Worm (Caenorhabditis elegans) whole organism, young adult: ENCODE results near the gene F44E2.7.

Source experiments
- B0035.1 ChIP-seq: sonication (generic microtip); optimal IDR thresholded peaks from 2 replicates; lab custom pipeline; 2016; ENCODE audit warnings: missing genetic modification characterization, mild to moderate bottlenecking, missing compliant biosample characterization, missing genotype, missing genetic modification reagents
- C17E4.6 ChIP-seq: fragments of 200-800 bp; sonication (Bioruptor generic); IDR thresholded peaks from 2 replicates; pipeline ENCODE4 v1.3.6; 2022; ENCODE audit warnings: missing genetic modification reagents, missing genetic modification characterization, missing compliant biosample characterization
- D2030.7 ChIP-seq: fragments of 200-800 bp; sonication (Bioruptor generic); IDR thresholded peaks from 2 replicates; pipeline ENCODE4 v1.3.6; 2022; ENCODE audit warnings: missing genetic modification reagents, missing genetic modification characterization, missing compliant biosample characterization
- F33H1.4 ChIP-seq: fragments of 200-800 bp; sonication (Bioruptor generic); IDR thresholded peaks from 2 replicates; pipeline ENCODE4 v1.3.6; 2022; ENCODE audit warnings: missing genetic modification reagents, missing genetic modification characterization, missing compliant biosample characterization
- F49E8.2 ChIP-seq: sonication (generic microtip); optimal IDR thresholded peaks from 3 replicates; lab custom pipeline; 2017; ENCODE audit warnings: missing genetic modification characterization, mild to moderate bottlenecking, missing compliant biosample characterization, antibody characterized with exemption, moderate library complexity; ENCODE audit not compliant: insufficient read depth
- F57C9.4 ChIP-seq: sonication (generic microtip); optimal IDR thresholded peaks from 2 replicates; lab custom pipeline; 2017; ENCODE audit warnings: mild to moderate bottlenecking, missing genetic modification characterization, missing compliant biosample characterization
- K12H6.12 ChIP-seq: fragments of 200-800 bp; sonication (Bioruptor generic); optimal IDR thresholded peaks from 2 replicates; lab custom pipeline; 2018; ENCODE audit warnings: mild to moderate bottlenecking, missing genetic modification characterization, missing compliant biosample characterization
- ZK185.1 ChIP-seq: sonication (generic microtip); optimal IDR thresholded peaks from 2 replicates; lab custom pipeline; 2016; ENCODE audit warnings: mild to moderate bottlenecking, missing genetic modification characterization, missing compliant biosample characterization; ENCODE audit not compliant: poor library complexity, severe bottlenecking
- ama-1 ChIP-seq, 3 experiments: fragments of 150-350 bp in 1 of 3; sonication (generic microtip) in 2 of 3; optimal IDR thresholded peaks; 2 replicates each; lab custom pipeline; 2014 to 2018; ENCODE audit warnings: missing biosample characterization in 2 of 3, missing genetic modification characterization in 2 of 3, missing genetic modification reagents in 2 of 3
- bed-1 ChIP-seq: fragments of 200-800 bp; sonication (Bioruptor generic); IDR thresholded peaks from 2 replicates; pipeline ENCODE4 v1.3.6; 2022; ENCODE audit warnings: missing genetic modification reagents, missing genetic modification characterization, missing compliant biosample characterization
- bed-2 ChIP-seq: fragments of 200-800 bp; sonication (Bioruptor generic); IDR thresholded peaks from 2 replicates; pipeline ENCODE4 v1.3.6; 2022; ENCODE audit warnings: missing genetic modification reagents, missing genetic modification characterization, missing compliant biosample characterization
- cebp-1 ChIP-seq, 2 experiments: fragments of 200-800 bp in 1 of 2; sonication (Bioruptor generic) in 1 of 2; sonication (generic microtip) in 1 of 2; IDR thresholded peaks in 1 of 2; optimal IDR thresholded peaks in 1 of 2; 2 replicates each; pipeline versions ENCODE4 v1.3.6 to Lab custom; 2017 to 2022; ENCODE audit warnings: missing compliant biosample characterization in 2 of 2, missing genetic modification characterization in 2 of 2, mild to moderate bottlenecking in 1 of 2, missing genetic modification reagents in 1 of 2, moderate library complexity in 1 of 2
- ceh-27 ChIP-seq: fragments of 200-800 bp; sonication (Bioruptor generic); optimal IDR thresholded peaks from 2 replicates; lab custom pipeline; 2018; ENCODE audit warnings: mild to moderate bottlenecking, missing genetic modification characterization, moderate library complexity, missing compliant biosample characterization
- ceh-91 ChIP-seq: fragments of 200-800 bp; sonication (Bioruptor generic); IDR thresholded peaks from 2 replicates; pipeline ENCODE4 v1.3.6; 2022; ENCODE audit warnings: missing genetic modification reagents, missing genetic modification characterization, missing compliant biosample characterization
- dox-1 ChIP-seq: fragments of 200-800 bp; sonication (Bioruptor generic); IDR thresholded peaks from 2 replicates; pipeline ENCODE4 v1.3.6; 2022; ENCODE audit warnings: missing genetic modification reagents, missing genetic modification characterization, missing compliant biosample characterization
- efl-1 ChIP-seq: fragments of 150-350 bp; optimal IDR thresholded peaks from 2 replicates; lab custom pipeline; 2014; ENCODE audit warnings: missing biosample characterization, missing genetic modification reagents, missing genetic modification characterization
- ekl-4 ChIP-seq: fragments of 200-800 bp; sonication (Bioruptor generic); IDR thresholded peaks from 2 replicates; pipeline ENCODE4 v1.3.6; 2022; ENCODE audit warnings: missing genetic modification reagents, missing genetic modification characterization, missing compliant biosample characterization
- fkh-3 ChIP-seq: sonication (generic microtip); optimal IDR thresholded peaks from 2 replicates; lab custom pipeline; 2016; ENCODE audit warnings: mild to moderate bottlenecking, missing genetic modification characterization, missing compliant biosample characterization
- hsf-1 ChIP-seq: fragments of 200-800 bp; sonication (Bioruptor generic); IDR thresholded peaks from 2 replicates; pipeline ENCODE4 v1.3.6; 2022; ENCODE audit warnings: missing genetic modification reagents, missing genetic modification characterization, missing compliant biosample characterization
- lin-35 ChIP-seq, 3 experiments: fragments of 150-350 bp in 2 of 3; sonication (generic microtip) in 1 of 3; optimal IDR thresholded peaks; 2 replicates each; lab custom pipeline; 2014 to 2018; ENCODE audit warnings: missing biosample characterization in 3 of 3, missing genetic modification characterization in 3 of 3, missing genetic modification reagents in 3 of 3
- lin-54 ChIP-seq: fragments of 200-800 bp; sonication (Bioruptor generic); optimal IDR thresholded peaks from 2 replicates; lab custom pipeline; 2018; ENCODE audit warnings: mild to moderate bottlenecking, missing genetic modification characterization, missing compliant biosample characterization
- lsl-1 ChIP-seq: fragments of 200-800 bp; sonication (Bioruptor generic); optimal IDR thresholded peaks from 2 replicates; lab custom pipeline; 2018; ENCODE audit warnings: mild to moderate bottlenecking, missing genetic modification characterization, moderate library complexity, missing compliant biosample characterization
- lsy-27 ChIP-seq: sonication (generic microtip); optimal IDR thresholded peaks from 2 replicates; lab custom pipeline; 2017; ENCODE audit warnings: missing genetic modification characterization, mild to moderate bottlenecking, missing compliant biosample characterization, antibody characterized with exemption, missing genotype, borderline replicate concordance; ENCODE audit not compliant: insufficient read depth
- madf-10 ChIP-seq: sonication (generic microtip); optimal IDR thresholded peaks from 2 replicates; lab custom pipeline; 2016; ENCODE audit warnings: mild to moderate bottlenecking, missing genetic modification characterization, missing compliant biosample characterization
- madf-3 ChIP-seq: fragments of 200-800 bp; sonication (Bioruptor generic); IDR thresholded peaks from 2 replicates; pipeline ENCODE4 v1.3.6; 2022; ENCODE audit warnings: missing genetic modification reagents, missing genetic modification characterization, missing compliant biosample characterization
- madf-6 ChIP-seq: fragments of 200-800 bp; sonication (Bioruptor generic); IDR thresholded peaks from 2 replicates; pipeline ENCODE4 v1.3.6; 2022; ENCODE audit warnings: missing genetic modification reagents, missing genetic modification characterization, missing compliant biosample characterization
- madf-8 ChIP-seq: fragments of 200-800 bp; sonication (Bioruptor generic); conservative IDR thresholded peaks from 2 replicates; pipeline ENCODE4 v1.3.6; 2022; ENCODE audit warnings: missing genetic modification reagents, missing genetic modification characterization, missing compliant biosample characterization
- mcd-1 ChIP-seq: fragments of 200-800 bp; sonication (Bioruptor generic); IDR thresholded peaks from 2 replicates; pipeline ENCODE4 v1.3.6; 2022; ENCODE audit warnings: missing genetic modification reagents, missing genetic modification characterization, missing compliant biosample characterization
- nfya-2 ChIP-seq: fragments of 200-800 bp; sonication (Bioruptor generic); IDR thresholded peaks from 2 replicates; pipeline ENCODE4 v1.3.6; 2022; ENCODE audit warnings: missing genetic modification reagents, missing genetic modification characterization, missing compliant biosample characterization
- nfyb-1 ChIP-seq: fragments of 200-800 bp; sonication (Bioruptor generic); IDR thresholded peaks from 2 replicates; pipeline ENCODE4 v1.3.6; 2022; ENCODE audit warnings: missing genetic modification reagents, missing genetic modification characterization, missing compliant biosample characterization
- nhr-80 ChIP-seq: sonication (generic microtip); optimal IDR thresholded peaks from 2 replicates; lab custom pipeline; 2016; ENCODE audit warnings: missing genetic modification characterization, missing compliant biosample characterization
- pbrm-1 ChIP-seq: fragments of 200-800 bp; sonication (Bioruptor generic); IDR thresholded peaks from 2 replicates; pipeline ENCODE4 v1.3.6; 2022; ENCODE audit warnings: missing genetic modification reagents, missing genetic modification characterization, missing compliant biosample characterization
- rcor-1 ChIP-seq: fragments of 200-800 bp; sonication (Bioruptor generic); IDR thresholded peaks from 2 replicates; pipeline ENCODE4 v1.3.6; 2022; ENCODE audit warnings: missing genetic modification reagents, missing genetic modification characterization, missing compliant biosample characterization
- sdz-38 ChIP-seq: sonication (generic microtip); optimal IDR thresholded peaks from 2 replicates; lab custom pipeline; 2016; ENCODE audit warnings: missing genotype, missing genetic modification characterization, missing compliant biosample characterization
- snpc-4 ChIP-seq, 5 experiments: fragments of 150-350 bp in 1 of 5; sonication (generic microtip) in 4 of 5; optimal IDR thresholded peaks; 2 replicates each; lab custom pipeline; 2014 to 2018; ENCODE audit warnings: missing genetic modification characterization in 5 of 5, missing biosample characterization in 3 of 5, antibody characterized with exemption in 2 of 5, mild to moderate bottlenecking in 2 of 5, missing compliant biosample characterization in 2 of 5, missing genotype in 2 of 5, moderate library complexity in 2 of 5, missing genetic modification reagents in 1 of 5
- tbp1 ChIP-seq: fragments of 200-800 bp; sonication (Bioruptor generic); optimal IDR thresholded peaks from 2 replicates; lab custom pipeline; 2018; ENCODE audit warnings: mild to moderate bottlenecking, missing genetic modification characterization, missing compliant biosample characterization
- xnd-1 ChIP-seq: sonication (generic microtip); optimal IDR thresholded peaks from 2 replicates; lab custom pipeline; 2016; ENCODE audit warnings: missing genotype, missing genetic modification reagents, missing genetic modification characterization, missing compliant biosample characterization
- ztf-18 ChIP-seq: sonication (generic microtip); optimal IDR thresholded peaks from 2 replicates; lab custom pipeline; 2016; ENCODE audit warnings: missing genotype, mild to moderate bottlenecking, missing genetic modification characterization, missing compliant biosample characterization
- ztf-28 ChIP-seq: fragments of 200-800 bp; sonication (Bioruptor generic); IDR thresholded peaks from 2 replicates; pipeline ENCODE4 v1.3.6; 2022; ENCODE audit warnings: missing genetic modification reagents, missing genetic modification characterization, missing compliant biosample characterization

F44E2.7 gene

DNA sequence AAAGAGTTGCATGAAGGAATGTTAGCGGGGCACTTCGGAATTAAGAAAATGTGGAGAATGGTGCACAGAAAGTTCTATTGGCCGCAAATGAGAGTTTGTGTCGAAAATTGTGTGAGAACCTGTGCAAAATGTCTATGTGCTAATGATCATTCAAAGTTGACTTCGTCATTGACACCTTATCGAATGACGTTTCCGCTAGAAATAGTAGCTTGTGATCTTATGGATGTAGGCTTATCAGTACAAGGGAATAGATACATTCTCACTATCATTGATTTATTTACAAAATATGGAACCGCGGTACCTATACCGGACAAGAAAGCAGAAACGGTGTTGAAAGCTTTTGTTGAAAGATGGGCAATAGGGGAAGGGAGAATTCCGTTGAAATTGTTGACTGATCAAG, 10.2 kb upstream of the F44E2.7 start:
- TF ChIP-seq nhr-80: peak; percentile 62
- no peak for TF ChIP-seq xnd-1 (tag; lab: Kevin White, UChicago)

DNA sequence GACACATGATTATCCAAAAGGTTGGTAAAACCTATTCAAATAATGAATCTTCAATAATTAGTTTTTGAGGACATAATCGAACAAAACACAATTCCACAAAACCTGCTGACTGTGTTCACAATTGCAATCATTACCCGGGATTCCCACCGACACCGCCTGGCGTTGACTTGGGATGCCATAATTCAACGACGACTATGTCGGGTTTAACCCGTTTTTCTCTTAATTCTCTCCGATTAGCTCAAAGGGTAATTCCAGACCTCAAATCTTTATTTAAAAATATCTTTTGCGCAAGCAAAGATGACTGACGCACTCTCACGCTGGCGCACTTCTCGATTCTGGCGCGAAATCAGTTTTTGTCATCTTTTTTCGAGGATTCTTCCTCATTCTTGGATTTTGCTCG, 4.1 kb upstream of the F44E2.7 start:
- peak; percentile 71 for TF ChIP-seq mcd-1 (GFP tag; lab: Robert Waterston, UW)
- TF ChIP-seq madf-8 (GFP tag; lab: Robert Waterston, UW): peak; percentile 89
- peak; percentile 83 for TF ChIP-seq madf-6 (GFP tag; lab: Robert Waterston, UW)
- TF ChIP-seq D2030.7: peak; percentile 46; the same call in 1 of the 2 replicates
- TF ChIP-seq F33H1.4: peak; percentile 42; the same call in 1 of the 2 replicates

DNA sequence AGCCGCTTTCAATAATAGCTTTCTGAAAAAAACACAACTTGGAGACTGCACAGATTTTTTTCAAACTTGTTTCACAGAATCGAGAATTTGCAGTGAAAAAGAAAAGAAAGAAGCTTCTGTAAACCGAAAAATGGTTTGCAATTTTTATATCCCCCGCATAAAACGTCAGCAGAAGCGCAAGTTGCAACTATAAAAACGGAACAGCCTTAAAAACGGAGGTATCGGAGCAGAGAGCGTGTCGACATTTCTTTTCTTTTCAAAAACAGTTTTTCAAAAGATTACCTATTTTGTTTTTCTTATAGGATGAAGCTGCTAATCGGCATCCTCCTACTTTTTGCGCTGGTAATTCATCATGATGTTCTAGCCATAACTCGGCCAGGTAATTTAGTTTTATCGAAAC, 3.7 kb upstream of the F44E2.7 start, which contains the start of gene plg-1:
plg-1 (plus strand) TSS at position 301 of the 400 bp plus-strand sequence.
- TF ChIP-seq fkh-3 (tag; lab: Kevin White, UChicago): no peak
- no peak for TF ChIP-seq B0035.1
- no peak for TF ChIP-seq C17E4.6 (GFP tag; lab: Robert Waterston, UW)
- TF ChIP-seq nfyb-1 (GFP tag; lab: Robert Waterston, UW): no peak
- no peak for TF ChIP-seq ama-1 (optimal IDR thresholded peaks at IDR 0.05; lab: Kevin White, UChicago)
- no peak for TF ChIP-seq ama-1 (GFP tag; optimal IDR thresholded peaks at IDR 0.05; lab: Kevin White, UChicago)
- TF ChIP-seq efl-1 (GFP tag; lab: Kevin White, UChicago): no peak
- no peak for TF ChIP-seq tbp1 (GFP tag; lab: Kevin White, UChicago)

- TF ChIP-seq lin-54 (GFP tag; lab: Kevin White, UChicago) (peak; percentile 93), pbrm-1 (peak; percentile 57; the same call in 1 of the 2 replicates), dox-1 (GFP tag; lab: Robert Waterston, UW) (peak; percentile 84), tbp1 (GFP tag; lab: Kevin White, UChicago) (peak; percentile 35), snpc-4 (GFP tag; optimal IDR thresholded peaks at IDR 0.05; lab: Kevin White, UChicago) (no peak), snpc-4 (tag; optimal IDR thresholded peaks at IDR 0.05; lab: Kevin White, UChicago) (peak in 2 of 4 experiments; percentile 11 to 34), bed-1 (GFP tag; lab: Robert Waterston, UW) (no peak), F57C9.4 (tag; lab: Kevin White, UChicago) (no peak), D2030.7 (peak; percentile 74), ceh-27 (peak; percentile 68), ceh-91 (GFP tag; lab: Robert Waterston, UW) (peak; percentile 41; the same call in 1 of the 2 replicates), nfya-2 (GFP tag; lab: Robert Waterston, UW) (no peak), madf-10 (tag; lab: Kevin White, UChicago) (peak; percentile 17), lsy-27 (tag; lab: Kevin White, UChicago) (no peak), ztf-28 (GFP tag; lab: Robert Waterston, UW) (no peak), ztf-18 (tag; lab: Kevin White, UChicago) (peak; percentile 86), hsf-1 (GFP tag; lab: Robert Waterston, UW) (0 out of 2 replicates have a peak, but pooled peaks have one; percentile 49), ZK185.1 (peak; percentile 57), rcor-1 (0 out of 2 replicates have a peak, but pooled peaks have one; percentile 19), efl-1 (GFP tag; lab: Kevin White, UChicago) (peak; percentile 76), bed-2 (GFP tag; lab: Robert Waterston, UW) (no peak), F33H1.4 (peak; percentile 54; the same call in 1 of the 2 replicates), sdz-38 (tag; lab: Kevin White, UChicago) (no peak), K12H6.12 (tag; lab: Kevin White, UChicago) (peak; percentile 41), F49E8.2 (tag; lab: Kevin White, UChicago) (no peak), ekl-4 (GFP tag; lab: Robert Waterston, UW) (0 out of 2 replicates have a peak, but pooled peaks have one; percentile 38), madf-3 (GFP tag; lab: Robert Waterston, UW) (0 out of 2 replicates have a peak, but pooled peaks have one; percentile 11), lsl-1 (peak; percentile 59), madf-8 (GFP tag; lab: Robert Waterston, UW) (peak; percentile 57), nhr-80 (peak; percentile 10), cebp-1 (GFP tag; IDR thresholded peaks at IDR 0.05; lab: Robert Waterston, UW) (no peak), cebp-1 (tag; optimal IDR thresholded peaks at IDR 0.05; lab: Kevin White, UChicago) (peak; percentile 33), lin-35 (GFP tag; optimal IDR thresholded peaks at IDR 0.05; lab: Kevin White, UChicago) (peak in 2 of 3 experiments; percentile 28 to 75)
Observed at ce11 chrIII:8850482-8851047, 2.3 kb upstream of the F44E2.7 start, which contains the start of gene F44E2.9. TSS of gene F44E2.9 (minus strand) at chrIII:8850532.
